Fruit fly (Drosophila melanogaster): ENCODE measurements around the gene grn.

Gene grn

DNA sequence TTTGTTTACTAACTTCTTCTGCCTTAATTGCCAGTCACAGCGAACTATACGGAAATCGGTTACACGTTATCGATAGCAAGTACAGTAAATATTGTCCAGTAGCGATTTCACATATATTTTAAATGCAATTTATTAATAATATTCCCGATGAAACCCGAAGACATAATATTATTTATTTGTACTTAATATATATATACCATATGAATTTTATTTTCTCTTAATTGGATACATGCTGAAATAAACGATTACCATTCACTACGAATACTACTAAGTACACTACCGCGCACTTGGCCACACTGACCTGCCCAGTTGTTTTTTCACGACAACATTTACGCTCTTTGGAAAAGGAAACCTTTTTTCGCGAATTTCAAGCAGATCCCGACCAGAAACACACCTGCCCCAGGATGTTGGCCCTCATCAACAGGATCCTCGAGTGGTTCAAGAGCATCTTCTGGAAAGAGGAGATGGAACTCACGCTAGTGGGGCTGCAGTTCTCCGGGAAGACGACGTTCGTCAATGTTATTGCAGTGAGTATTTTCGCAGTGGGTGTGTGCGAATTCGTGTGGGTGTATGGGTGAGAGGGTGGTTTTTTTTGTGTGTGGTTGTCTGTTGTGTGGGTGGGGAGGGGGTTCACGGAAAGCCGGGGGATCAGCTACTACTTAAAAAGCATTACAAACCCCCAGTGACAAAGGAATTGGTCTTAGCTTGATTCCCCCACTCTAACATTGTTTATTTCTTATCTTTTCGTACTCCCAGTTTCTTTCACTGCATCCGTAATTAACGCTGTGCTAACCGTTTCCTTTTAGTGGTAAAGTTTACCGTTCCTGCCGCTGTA lies 54.7 kb downstream of the grn start, which contains the start of the genes CG9667 and Arl8 (continued):
- peak; percentile 23 for TF ChIP-seq ATbp (GFP tag; optimal IDR thresholded peaks at IDR 0.05)
- TF ChIP-seq CG7357 (GFP tag; IDR thresholded peaks at IDR 0.05), result no peak
- TF ChIP-seq CG11696 (GFP tag; IDR thresholded peaks at IDR 0.05), result no peak
- peak; percentile 19 for TF ChIP-seq CG3995 (GFP tag; optimal IDR thresholded peaks at IDR 0.05)
- no peak for TF ChIP-seq CG6683 (GFP tag; optimal IDR thresholded peaks at IDR 0.05)
- TF ChIP-seq CG6689 (GFP tag; IDR thresholded peaks at IDR 0.05), result peak; percentile 44
- TF ChIP-seq cas (GFP tag; IDR thresholded peaks at IDR 0.05), result no peak
- no peak for TF ChIP-seq CG1647 (GFP tag; optimal IDR thresholded peaks at IDR 0.05)
- peak; percentile 50 for TF ChIP-seq Scr (GFP tag; IDR thresholded peaks at IDR 0.05; ENCODE audit: partially characterized antibody)
- peak; percentile 57 for TF ChIP-seq Ssrp (tag; optimal IDR thresholded peaks at IDR 0.05)
- peak; percentile 67 for TF ChIP-seq Meics (GFP tag; optimal IDR thresholded peaks at IDR 0.05)
- peak; percentile 58 for TF ChIP-seq Aef1 (GFP tag; IDR thresholded peaks at IDR 0.05)
- TF ChIP-seq Hr3 (GFP tag; optimal IDR thresholded peaks at IDR 0.05), result peak; percentile 74
- no peak for TF ChIP-seq CG7987 (GFP tag; optimal IDR thresholded peaks at IDR 0.05)
- peak; percentile 86 for TF ChIP-seq nmo (GFP tag; optimal IDR thresholded peaks at IDR 0.05)
- TF ChIP-seq bcd (GFP tag; optimal IDR thresholded peaks at IDR 0.05), result peak; percentile 58
- TF ChIP-seq sd (tag; optimal IDR thresholded peaks at IDR 0.05), result peak; percentile 35
- peak; percentile 89 for TF ChIP-seq CG17361 (GFP tag; IDR thresholded peaks at IDR 0.05)
- TF ChIP-seq exex (tag; optimal IDR thresholded peaks at IDR 0.05), result peak; percentile 49
- no peak for TF ChIP-seq sens-2 (GFP tag; IDR thresholded peaks at IDR 0.05)
- TF ChIP-seq nerfin-1 (tag; optimal IDR thresholded peaks at IDR 0.05), result peak; percentile 50
- TF ChIP-seq CG6175 (GFP tag; IDR thresholded peaks at IDR 0.05), result no peak
- TF ChIP-seq CG13624 (GFP tag; optimal IDR thresholded peaks at IDR 0.05), result no peak
- no peak for TF ChIP-seq ap (GFP tag; IDR thresholded peaks at IDR 0.05)
- peak; percentile 50 for TF ChIP-seq E2f1 (GFP tag; IDR thresholded peaks at IDR 0.05)
- TF ChIP-seq CG11247 (GFP tag; IDR thresholded peaks at IDR 0.05), result peak; percentile 48
- TF ChIP-seq Lpt (GFP tag; optimal IDR thresholded peaks at IDR 0.05), result no peak
- TF ChIP-seq Fer2 (tag; optimal IDR thresholded peaks at IDR 0.05), result peak; percentile 52
- no peak for TF ChIP-seq CG33213 (GFP tag; optimal IDR thresholded peaks at IDR 0.05)
- TF ChIP-seq so (GFP tag; IDR thresholded peaks at IDR 0.05), result no peak
- TF ChIP-seq CG10209 (GFP tag; optimal IDR thresholded peaks at IDR 0.05), result peak; percentile 59
- TF ChIP-seq gfzf (GFP tag; optimal IDR thresholded peaks at IDR 0.05), result peak; percentile 63
- peak; percentile 58 for TF ChIP-seq CG15696 (tag; optimal IDR thresholded peaks at IDR 0.05)
- peak; percentile 38 for TF ChIP-seq CG9437 (GFP tag; optimal IDR thresholded peaks at IDR 0.05)
- no peak for TF ChIP-seq hb (GFP tag; IDR thresholded peaks at IDR 0.05; ENCODE audit: partially characterized antibody)
- peak; percentile 37 for TF ChIP-seq CG18619 (GFP tag; optimal IDR thresholded peaks at IDR 0.05)
- no peak for TF ChIP-seq CG17802 (tag; optimal IDR thresholded peaks at IDR 0.05)
- no peak for TF ChIP-seq salm (tag; optimal IDR thresholded peaks at IDR 0.05)
- TF ChIP-seq Atf-2 (GFP tag; optimal IDR thresholded peaks at IDR 0.05), result no peak
- TF ChIP-seq zfh2 (GFP tag; optimal IDR thresholded peaks at IDR 0.05), result no peak
- no peak for TF ChIP-seq wdn (GFP tag; IDR thresholded peaks at IDR 0.05)
- peak; percentile 53 for TF ChIP-seq CG31224 (GFP tag; IDR thresholded peaks at IDR 0.05)
- peak; percentile 92 for TF ChIP-seq row (GFP tag; IDR thresholded peaks at IDR 0.05)
- no peak for TF ChIP-seq sc (optimal IDR thresholded peaks at IDR 0.05)
- peak; percentile 5 for TF ChIP-seq sc (GFP tag; optimal IDR thresholded peaks at IDR 0.05)
- no peak for TF ChIP-seq kah (GFP tag; optimal IDR thresholded peaks at IDR 0.05)
- TF ChIP-seq CG8388 (GFP tag; optimal IDR thresholded peaks at IDR 0.05), result peak; percentile 51
- TF ChIP-seq Pdp1 (GFP tag; optimal IDR thresholded peaks at IDR 0.05), result peak; percentile 20 to 34
- TF ChIP-seq Sox102F (GFP tag; optimal IDR thresholded peaks at IDR 0.05), result peak; percentile 64

Data from whole organism, embryonic.